Worm (Caenorhabditis elegans) whole organism, dauer: ENCODE data around the gene Y62H9A.2.

ENCODE experiments used
- unc-62 ChIP-seq: sonication (generic microtip); optimal IDR thresholded peaks from 2 replicates; lab custom pipeline; 2017; ENCODE audit warnings: missing biosample characterization, missing genetic modification reagents, missing genetic modification characterization

Gene Y62H9A.2

DNA sequence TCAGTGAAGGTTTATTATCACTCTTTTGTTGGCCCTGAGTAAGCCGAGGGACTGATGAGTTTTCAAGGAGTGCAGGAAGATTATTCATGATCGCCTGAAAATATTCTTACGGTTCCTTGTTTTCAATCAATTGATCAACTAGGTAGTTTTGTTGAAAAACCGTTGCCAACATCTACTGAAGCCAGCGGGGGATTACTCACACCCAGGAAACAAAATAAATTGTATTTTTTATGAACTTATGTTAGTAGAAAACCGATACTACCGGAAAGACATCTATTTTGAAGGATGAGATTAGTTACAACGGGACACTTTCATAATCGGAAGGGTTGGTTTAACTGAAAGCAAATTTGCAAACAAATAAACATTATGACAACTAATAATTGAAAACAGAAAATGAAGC is at the start of gene Y62H9A.2:
Gene Y62H9A.2, minus strand, starts transcription at position 101 of the 400 bp plus-strand sequence.
- no peak for TF ChIP-seq unc-62 (GFP tag; lab: Kevin White, UChicago)

DNA sequence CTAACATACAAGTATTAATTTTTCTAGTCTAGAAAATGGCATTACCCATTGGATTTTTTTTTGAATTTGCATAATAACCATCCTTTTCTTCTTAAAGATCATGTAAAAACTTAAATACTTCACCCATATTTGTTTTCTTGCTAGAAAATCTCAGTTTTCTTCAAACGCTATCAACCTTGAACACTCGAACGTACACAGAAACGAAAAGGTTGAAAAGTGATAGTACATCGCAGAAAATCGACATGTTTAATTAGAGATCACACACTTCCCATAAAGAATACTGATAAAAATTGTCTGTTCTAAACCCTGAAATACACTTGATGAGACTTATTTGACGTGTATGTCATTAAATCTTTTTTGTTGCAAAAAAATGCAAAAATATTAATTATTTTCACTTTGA is 49.6 kb upstream of the Y62H9A.2 start, which contains the start of gene F55G7.4:
Gene F55G7.4, plus strand, starts transcription at position 301 of the 400 bp plus-strand sequence.
- no peak for TF ChIP-seq unc-62 (GFP tag; lab: Kevin White, UChicago)

DNA sequence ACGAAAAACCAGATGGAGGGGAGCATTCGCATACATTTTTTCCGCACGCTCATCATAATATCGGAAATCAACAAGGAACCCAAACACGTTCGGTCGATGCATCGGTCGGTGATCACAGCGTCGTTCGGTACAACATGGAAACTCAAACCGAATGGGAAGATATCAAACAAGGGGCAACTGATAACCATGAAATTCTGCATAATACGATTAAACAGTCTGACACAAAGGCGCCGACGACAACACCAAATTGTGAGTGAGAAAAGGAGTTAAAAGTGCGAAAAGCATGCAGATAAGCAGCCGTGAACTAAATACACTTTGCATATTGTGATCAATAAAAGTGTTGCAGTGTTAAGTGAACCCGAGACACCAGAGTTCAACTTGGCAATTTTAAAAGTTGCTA is 47.2 kb upstream of the Y62H9A.2 start:
- TF ChIP-seq unc-62 (GFP tag; lab: Kevin White, UChicago): no peak

DNA sequence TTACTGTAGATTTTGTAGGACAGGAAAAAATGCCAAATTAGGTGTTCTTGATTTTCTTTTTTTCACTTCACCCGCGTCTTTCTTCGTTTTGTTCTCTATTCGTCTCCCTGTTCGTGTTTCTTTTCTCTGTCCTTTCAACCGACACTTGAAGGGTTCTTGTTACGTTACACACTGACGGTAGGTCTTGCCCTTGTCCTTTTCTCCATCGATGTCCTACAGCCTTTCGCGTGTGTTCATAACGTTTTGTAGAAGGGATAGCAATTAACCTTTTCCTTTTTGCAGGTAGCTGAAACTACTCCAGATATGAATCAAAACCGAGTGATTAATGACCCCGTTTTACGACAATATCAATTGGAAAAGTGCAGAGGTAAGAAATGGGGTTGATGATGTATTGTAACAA is 46.1 kb upstream of the Y62H9A.2 start, which contains the start of gene F55G7.1:
Gene F55G7.1, plus strand, starts transcription at position 276 of the 400 bp plus-strand sequence.
- TF ChIP-seq unc-62 (GFP tag; lab: Kevin White, UChicago): no peak

DNA sequence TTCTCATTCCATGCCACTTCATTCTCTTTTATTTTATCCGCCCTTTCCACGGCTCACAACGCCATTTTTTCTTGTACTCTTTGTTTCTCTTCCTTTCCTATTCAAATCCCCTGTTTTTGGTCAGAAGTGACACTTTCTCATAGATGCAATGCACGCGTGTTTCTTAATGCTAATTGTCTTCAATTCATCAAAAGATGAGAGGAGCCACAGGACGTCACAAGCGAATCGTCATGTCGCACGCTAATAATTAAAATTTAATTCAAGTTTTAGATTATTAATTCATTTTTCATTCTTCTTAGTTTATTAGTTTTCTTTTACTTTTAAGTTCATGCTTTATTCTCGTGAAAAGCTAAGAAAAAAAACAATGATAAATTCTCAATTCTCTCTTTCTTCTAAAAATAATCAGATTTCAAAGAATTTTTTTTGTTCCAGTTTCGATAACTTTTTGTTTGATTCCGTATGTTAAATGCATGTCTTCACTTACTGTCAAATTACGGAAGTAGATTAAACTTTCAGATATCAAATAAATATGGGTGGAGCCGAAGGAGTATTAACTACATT is 42.8 kb upstream of the Y62H9A.2 start, which contains the start of gene Y62H9A.14:
Gene Y62H9A.14, plus strand, starts transcription at position 511 of the 561 bp plus-strand sequence.
- TF ChIP-seq unc-62 (GFP tag; lab: Kevin White, UChicago): no peak

DNA sequence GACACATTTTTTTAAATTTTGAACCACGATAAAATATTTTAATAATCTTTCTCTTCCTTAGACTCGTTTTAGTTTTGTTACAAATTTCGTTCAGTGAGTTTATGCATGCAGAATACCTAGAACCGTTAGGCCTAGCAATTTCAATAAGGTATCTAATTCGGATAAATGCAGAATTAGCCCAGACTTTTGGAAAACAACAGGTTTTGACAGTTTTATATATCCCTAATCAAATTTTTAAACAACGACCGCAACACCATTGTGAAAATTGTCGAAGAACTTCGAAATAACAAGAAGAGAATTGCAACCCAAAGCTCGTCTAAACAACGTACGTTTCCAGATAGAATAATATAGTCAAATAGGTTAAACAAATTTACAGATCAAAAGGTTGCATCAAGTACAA is 40.0 kb upstream of the Y62H9A.2 start, which contains the start of gene Y62H9A.16:
Gene Y62H9A.16, plus strand, starts transcription at position 301 of the 400 bp plus-strand sequence.
- TF ChIP-seq unc-62 (GFP tag; lab: Kevin White, UChicago): no peak

DNA sequence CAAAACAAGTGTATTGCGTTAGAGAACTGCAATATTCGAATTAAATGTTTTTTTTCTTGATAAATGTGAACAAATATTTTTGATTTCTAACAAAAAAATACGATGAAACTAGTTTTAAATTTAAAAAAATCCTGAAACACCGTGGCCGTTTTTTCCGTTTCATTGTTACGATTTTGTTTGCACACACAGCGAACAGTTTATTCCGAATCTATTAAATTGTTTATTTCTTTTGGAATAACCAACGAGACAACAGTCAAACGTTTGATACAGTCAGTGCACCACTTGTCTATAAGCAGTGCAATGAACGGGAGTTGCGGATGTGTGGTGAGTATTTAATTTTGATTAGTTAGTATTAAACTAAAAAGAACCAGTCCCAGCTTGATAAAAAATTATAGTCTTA is 38.7 kb upstream of the Y62H9A.2 start, which contains the start of gene Y62H9A.13:
Gene Y62H9A.13, plus strand, starts transcription at position 301 of the 400 bp plus-strand sequence.
- TF ChIP-seq unc-62 (GFP tag; lab: Kevin White, UChicago): no peak

DNA sequence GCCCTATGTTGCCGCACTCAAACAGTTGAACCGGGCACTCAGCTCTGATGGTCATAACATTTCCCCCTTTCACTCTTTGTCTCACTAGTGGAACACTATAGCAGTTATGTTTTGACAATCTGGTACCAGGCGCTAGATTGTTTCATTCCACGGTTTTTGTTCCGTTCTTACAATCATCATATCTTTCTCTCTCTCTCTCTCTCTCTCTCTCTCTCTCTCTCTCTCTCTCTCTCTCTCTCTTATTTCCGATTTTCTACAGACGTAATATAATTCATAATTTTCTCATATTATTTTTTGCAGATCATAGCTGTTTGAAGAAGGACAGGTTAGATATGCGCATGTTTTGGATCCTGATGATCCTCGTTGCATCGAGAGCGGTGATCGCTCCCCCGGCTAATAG is 35.8 kb upstream of the Y62H9A.2 start, which contains the start of gene Y62H9A.12:
Gene Y62H9A.12, plus strand, starts transcription at position 301 of the 400 bp plus-strand sequence.
- TF ChIP-seq unc-62 (GFP tag; lab: Kevin White, UChicago): no peak

DNA sequence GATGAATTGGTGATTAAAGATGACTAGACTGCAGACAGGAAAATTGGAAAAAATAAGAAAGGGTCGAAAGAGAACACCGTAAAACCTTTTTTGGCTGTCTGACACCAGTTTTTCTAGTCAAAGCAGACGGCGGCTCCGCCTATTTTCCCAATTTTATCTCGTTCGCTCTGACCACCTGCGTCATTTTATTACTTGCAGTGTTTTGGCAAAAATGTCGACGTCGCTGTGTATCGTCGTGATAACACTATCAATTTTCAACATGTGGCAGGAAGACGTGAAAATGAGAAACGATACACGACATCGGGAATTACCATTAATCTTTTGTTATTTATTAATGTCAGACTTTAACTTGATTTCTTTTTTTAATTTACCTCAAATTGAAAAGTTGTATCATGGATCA is 32.0 kb upstream of the Y62H9A.2 start, which contains the start of gene Y62H9A.15:
Gene Y62H9A.15, minus strand, starts transcription at position 100 of the 400 bp plus-strand sequence.
- TF ChIP-seq unc-62 (GFP tag; lab: Kevin White, UChicago): no peak

DNA sequence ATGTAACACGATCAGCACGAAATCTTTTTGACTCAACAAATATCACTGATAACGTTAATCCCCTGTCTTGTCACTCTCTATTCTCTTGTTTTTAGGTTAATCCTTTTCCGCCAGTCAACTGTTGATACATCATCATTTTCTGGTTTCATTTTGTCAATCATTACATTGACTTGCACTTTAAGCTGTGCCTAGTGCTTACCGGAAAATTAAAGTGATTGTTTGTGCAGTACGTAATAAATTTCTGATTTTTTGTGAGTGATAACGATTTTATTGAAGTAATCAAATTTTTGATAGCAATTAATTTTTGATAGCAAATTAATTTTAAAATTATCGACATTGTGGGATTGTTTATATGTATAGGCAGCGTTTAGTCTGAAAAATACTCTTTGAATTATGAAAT is 31.2 kb upstream of the Y62H9A.2 start:
- no peak for TF ChIP-seq unc-62 (GFP tag; lab: Kevin White, UChicago)

DNA sequence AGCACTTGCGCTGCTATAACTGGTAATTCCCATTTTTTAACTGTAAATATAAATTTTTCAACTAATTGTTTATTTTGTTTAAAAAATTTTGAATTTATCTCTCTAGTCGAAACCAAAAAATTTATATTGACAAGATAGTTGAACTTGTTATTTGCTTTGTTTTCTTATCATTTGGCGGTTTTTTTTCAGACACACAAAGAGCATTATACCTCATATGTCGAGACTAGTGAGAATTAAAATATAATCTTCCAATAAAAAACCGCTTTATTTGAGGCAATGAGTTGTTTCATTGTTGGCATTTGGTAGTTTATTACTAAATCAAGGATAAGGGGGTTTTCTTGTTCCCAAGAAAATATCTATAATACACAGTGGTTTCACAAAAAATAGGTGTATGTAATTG is 30.2 kb upstream of the Y62H9A.2 start:
- no peak for TF ChIP-seq unc-62 (GFP tag; lab: Kevin White, UChicago)

DNA sequence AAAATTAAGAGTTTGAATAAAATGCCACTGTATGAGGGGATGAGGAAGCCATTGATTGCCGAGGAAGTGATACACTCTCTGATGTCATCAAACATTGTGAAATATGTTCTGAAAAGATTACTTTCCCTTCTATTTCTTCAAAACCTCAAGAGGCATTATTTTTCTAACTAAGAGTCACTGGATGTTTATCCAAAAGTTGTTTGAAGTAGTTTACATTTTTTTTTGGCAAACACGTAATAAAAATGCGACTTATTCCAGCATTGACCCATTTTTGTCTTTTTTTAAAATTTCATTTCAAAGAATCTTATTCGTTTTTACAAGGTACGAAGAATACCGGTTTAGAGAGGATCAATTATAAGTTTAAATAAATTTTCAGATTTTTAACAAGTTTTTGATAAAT is 29.3 kb upstream of the Y62H9A.2 start, which contains the start of gene Y62H9A.11:
Gene Y62H9A.11, minus strand, starts transcription at position 101 of the 400 bp plus-strand sequence.
- TF ChIP-seq unc-62 (GFP tag; lab: Kevin White, UChicago): no peak

DNA sequence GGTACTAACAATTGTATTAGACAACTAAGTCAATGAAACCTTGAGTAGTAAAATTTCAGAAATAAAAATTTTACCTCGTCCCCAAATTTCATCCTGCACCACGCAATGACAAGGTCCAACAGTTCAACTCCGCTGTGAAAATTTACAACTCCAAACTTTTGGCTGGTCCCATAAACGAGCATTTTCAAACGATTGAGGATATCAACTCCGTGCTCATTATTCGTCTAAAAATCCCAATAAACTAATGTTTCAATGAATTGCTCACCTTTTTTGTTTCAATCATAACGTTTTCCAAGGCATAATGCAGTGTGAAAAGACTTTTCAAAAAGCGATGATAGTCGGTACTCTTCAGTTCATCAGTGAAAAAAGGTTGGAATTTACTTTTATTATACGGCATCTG is 28.6 kb upstream of the Y62H9A.2 start:
- TF ChIP-seq unc-62 (GFP tag; lab: Kevin White, UChicago): no peak

DNA sequence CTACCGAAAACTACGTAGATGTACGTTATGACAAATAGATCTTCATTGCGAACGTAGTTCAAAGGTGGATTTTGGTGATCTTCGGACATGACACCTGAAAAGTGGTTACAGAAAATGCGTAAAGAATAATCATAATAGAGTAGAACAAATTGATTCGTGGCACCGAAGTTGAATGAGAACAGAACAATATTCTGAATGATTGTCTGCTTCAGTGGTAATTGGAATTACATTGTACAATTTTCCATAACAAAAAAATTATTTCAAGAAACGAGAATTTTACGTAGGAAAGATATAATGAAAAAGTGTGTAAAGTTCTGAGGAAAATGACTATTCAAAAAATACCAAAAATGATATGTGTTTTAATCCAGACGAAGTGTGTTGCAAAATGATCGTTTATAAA is 24.7 kb upstream of the Y62H9A.2 start, which contains the start of gene Y62H9A.10:
Gene Y62H9A.10, minus strand, starts transcription at position 101 of the 400 bp plus-strand sequence.
- TF ChIP-seq unc-62 (GFP tag; lab: Kevin White, UChicago): no peak

DNA sequence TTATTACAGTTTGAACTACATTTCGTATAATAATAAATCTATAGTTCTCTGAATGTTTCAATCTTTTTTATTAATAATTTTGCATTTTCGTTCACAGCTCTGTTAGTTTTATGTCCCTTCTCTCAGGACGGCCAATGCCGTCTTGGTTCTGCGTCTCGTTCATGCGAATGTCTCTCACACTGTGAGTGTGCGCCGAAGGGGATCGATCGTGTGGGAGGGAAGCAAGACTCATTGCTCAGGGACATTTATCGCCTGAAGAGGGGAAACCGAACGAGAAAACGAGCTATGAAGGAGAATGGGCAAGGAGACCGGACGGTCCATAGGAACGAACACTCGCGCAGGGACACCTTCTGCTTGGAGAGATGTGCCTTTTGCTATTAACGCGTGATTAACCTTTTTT is 21.0 kb upstream of the Y62H9A.2 start:
- TF ChIP-seq unc-62 (GFP tag; lab: Kevin White, UChicago): no peak

DNA sequence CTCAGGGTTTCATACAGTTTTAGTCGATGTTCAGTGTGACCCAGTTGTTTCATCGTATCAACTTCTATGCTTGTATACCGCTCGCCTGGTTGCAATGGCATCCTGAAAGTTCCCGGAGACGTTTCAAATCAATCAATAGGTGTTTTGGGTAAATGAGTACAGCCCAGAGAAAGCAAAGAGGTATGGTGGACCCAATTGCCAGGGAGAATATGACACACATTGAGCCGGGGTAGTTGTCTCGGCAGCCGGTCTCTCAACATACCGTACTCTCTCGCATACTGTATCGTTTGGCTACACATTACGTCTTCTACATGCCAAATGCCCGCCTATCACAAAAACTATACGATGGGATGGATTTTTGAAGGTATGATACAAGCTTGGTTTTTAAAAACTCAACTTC is 20.0 kb upstream of the Y62H9A.2 start, which contains the start of gene Y62H9A.9:
Gene Y62H9A.9, minus strand, starts transcription at position 101 of the 400 bp plus-strand sequence.
- TF ChIP-seq unc-62 (GFP tag; lab: Kevin White, UChicago): no peak

DNA sequence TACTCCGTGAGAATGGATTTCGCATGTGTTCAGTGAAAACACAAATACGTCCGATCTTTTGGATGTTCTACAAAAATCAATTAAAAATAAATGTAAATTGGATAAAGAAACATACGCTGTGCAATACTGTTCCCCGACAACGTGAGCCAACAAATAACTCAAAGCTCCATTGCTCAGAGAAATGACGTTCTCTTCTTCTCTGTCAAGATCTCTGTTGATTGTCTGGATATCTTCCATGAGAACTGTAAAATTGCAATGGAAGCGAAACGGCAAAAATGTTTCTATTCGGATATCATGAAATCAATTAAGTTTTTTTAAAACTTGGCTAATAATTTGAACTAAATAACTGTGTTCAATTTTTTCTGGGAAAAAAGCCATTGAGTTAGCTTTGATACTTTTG is 18.7 kb upstream of the Y62H9A.2 start:
- TF ChIP-seq unc-62 (GFP tag; lab: Kevin White, UChicago): no peak
